Worm (Caenorhabditis elegans) whole organism, early embryonic: ENCODE results near the gene nlp-76.

Experiments
- B0310.2 ChIP-seq: sonication (generic microtip); optimal IDR thresholded peaks from 2 replicates; lab custom pipeline; 2016; ENCODE audit warnings: mild to moderate bottlenecking, missing genetic modification characterization, missing compliant biosample characterization
- F13C5.2 ChIP-seq: sonication (generic microtip); optimal IDR thresholded peaks from 2 replicates; lab custom pipeline; 2017; ENCODE audit warnings: mild to moderate bottlenecking, missing genetic modification characterization, inconsistent platforms, missing compliant biosample characterization
- aly-1 ChIP-seq: sonication (generic microtip); optimal IDR thresholded peaks from 2 replicates; lab custom pipeline; 2016; ENCODE audit warnings: missing genetic modification characterization, missing compliant biosample characterization
- ama-1 ChIP-seq: fragments of 150-350 bp; optimal IDR thresholded peaks from 2 replicates; lab custom pipeline; 2014
- ceh-13 ChIP-seq: fragments of 200-800 bp; sonication (Bioruptor generic); optimal IDR thresholded peaks from 2 replicates; lab custom pipeline; 2018; ENCODE audit warnings: mild to moderate bottlenecking, missing genetic modification characterization, missing compliant biosample characterization
- ceh-36 ChIP-seq: sonication (generic microtip); optimal IDR thresholded peaks from 2 replicates; lab custom pipeline; 2016; ENCODE audit warnings: missing genetic modification characterization, inconsistent platforms, missing compliant biosample characterization
- ets-7 ChIP-seq: sonication (generic microtip); optimal IDR thresholded peaks from 2 replicates; lab custom pipeline; 2016; ENCODE audit warnings: missing genotype, missing genetic modification characterization, missing compliant biosample characterization
- flt-1 ChIP-seq: fragments of 200-800 bp; sonication (Bioruptor generic); IDR thresholded peaks from 2 replicates; pipeline ENCODE4 v1.3.6; 2022; ENCODE audit warnings: missing genetic modification characterization, missing compliant biosample characterization
- hmbx-1 ChIP-seq: sonication (generic microtip); optimal IDR thresholded peaks from 2 replicates; lab custom pipeline; 2016; ENCODE audit warnings: mild to moderate bottlenecking, missing genetic modification characterization, missing compliant biosample characterization
- hmg-4 ChIP-seq: fragments of 200-800 bp; sonication (Bioruptor generic); optimal IDR thresholded peaks from 2 replicates; lab custom pipeline; 2018; ENCODE audit warnings: mild to moderate bottlenecking, missing genetic modification characterization, missing compliant biosample characterization
- hnd-1 ChIP-seq: sonication (generic microtip); optimal IDR thresholded peaks from 2 replicates; lab custom pipeline; 2016; ENCODE audit warnings: missing genetic modification characterization, missing compliant biosample characterization
- pes-1 ChIP-seq: fragments of 200-800 bp; sonication (Bioruptor generic); IDR thresholded peaks from 2 replicates; pipeline ENCODE4 v1.3.6; 2022; ENCODE audit warnings: missing genetic modification reagents, missing genetic modification characterization, missing compliant biosample characterization
- scrt-1 ChIP-seq: fragments of 200-800 bp; sonication (Bioruptor generic); IDR thresholded peaks from 2 replicates; pipeline ENCODE4 v1.3.6; 2022; ENCODE audit warnings: missing genetic modification characterization, missing compliant biosample characterization
- sea-1 ChIP-seq: fragments of 200-800 bp; sonication (Bioruptor generic); conservative IDR thresholded peaks from 2 replicates; pipeline ENCODE4 v1.3.6; 2022; ENCODE audit warnings: missing genetic modification characterization, missing compliant biosample characterization
- tbx-11 ChIP-seq: fragments of 200-800 bp; sonication (Bioruptor generic); IDR thresholded peaks from 2 replicates; pipeline ENCODE4 v1.3.6; 2022; ENCODE audit warnings: missing genetic modification characterization, missing compliant biosample characterization
- tbx-37 ChIP-seq: fragments of 200-800 bp; sonication (Bioruptor generic); conservative IDR thresholded peaks from 2 replicates; pipeline ENCODE4 v1.3.6; 2022; ENCODE audit warnings: missing genetic modification reagents, missing genetic modification characterization, missing compliant biosample characterization
- tra-4 ChIP-seq: sonication (generic microtip); optimal IDR thresholded peaks from 2 replicates; lab custom pipeline; 2017; ENCODE audit warnings: missing genetic modification characterization, missing compliant biosample characterization

The nlp-76 gene

DNA sequence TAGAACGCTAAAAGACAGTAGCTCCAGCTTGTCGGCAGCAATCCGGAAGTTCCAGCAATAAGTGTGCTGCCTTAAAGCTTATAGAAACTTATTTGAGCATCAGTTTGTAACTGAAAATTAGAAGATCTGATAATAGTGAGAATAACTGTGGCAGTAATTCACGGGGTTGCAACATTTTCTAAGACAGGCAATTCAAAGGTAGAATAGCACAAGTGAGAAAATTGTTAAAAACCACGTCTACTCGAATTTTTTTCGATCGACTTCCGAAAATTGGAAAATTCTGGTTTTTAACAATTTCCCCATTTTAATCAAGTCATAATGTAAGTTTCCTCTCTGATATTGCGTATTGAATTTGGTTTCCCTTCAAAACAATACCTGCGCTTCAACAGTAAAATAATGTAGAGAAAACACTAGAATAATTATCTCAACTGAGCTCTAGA lies 29.5 kb upstream of the nlp-76 start:
- TF ChIP-seq tbx-11 = 0 out of 2 replicates have a peak, but pooled peaks have one; percentile 31
- TF ChIP-seq scrt-1 (GFP tag; lab: Robert Waterston, UW) = peak; percentile 37; the same call in 1 of the 2 replicates
- no peak for TF ChIP-seq hmg-4
- TF ChIP-seq sea-1 (GFP tag; lab: Robert Waterston, UW) = no peak; the same call in 1 of the 2 replicates
- TF ChIP-seq tbx-37 (GFP tag; lab: Robert Waterston, UW) = 0 out of 2 replicates have a peak, but pooled peaks have one; percentile 8
- TF ChIP-seq tra-4 = no peak
- TF ChIP-seq ceh-13 (GFP tag; lab: Kevin White, UChicago) = peak; percentile 1
- TF ChIP-seq flt-1 (GFP tag; lab: Robert Waterston, UW) = peak; percentile 31; the same call in 1 of the 2 replicates
- peak; percentile 66 for TF ChIP-seq aly-1 (tag; lab: Kevin White, UChicago)
- TF ChIP-seq B0310.2 (tag; lab: Kevin White, UChicago) = peak; percentile 61
- no peak for TF ChIP-seq hnd-1
- TF ChIP-seq ama-1 (lab: Kevin White, UChicago) = peak; percentile 89

DNA sequence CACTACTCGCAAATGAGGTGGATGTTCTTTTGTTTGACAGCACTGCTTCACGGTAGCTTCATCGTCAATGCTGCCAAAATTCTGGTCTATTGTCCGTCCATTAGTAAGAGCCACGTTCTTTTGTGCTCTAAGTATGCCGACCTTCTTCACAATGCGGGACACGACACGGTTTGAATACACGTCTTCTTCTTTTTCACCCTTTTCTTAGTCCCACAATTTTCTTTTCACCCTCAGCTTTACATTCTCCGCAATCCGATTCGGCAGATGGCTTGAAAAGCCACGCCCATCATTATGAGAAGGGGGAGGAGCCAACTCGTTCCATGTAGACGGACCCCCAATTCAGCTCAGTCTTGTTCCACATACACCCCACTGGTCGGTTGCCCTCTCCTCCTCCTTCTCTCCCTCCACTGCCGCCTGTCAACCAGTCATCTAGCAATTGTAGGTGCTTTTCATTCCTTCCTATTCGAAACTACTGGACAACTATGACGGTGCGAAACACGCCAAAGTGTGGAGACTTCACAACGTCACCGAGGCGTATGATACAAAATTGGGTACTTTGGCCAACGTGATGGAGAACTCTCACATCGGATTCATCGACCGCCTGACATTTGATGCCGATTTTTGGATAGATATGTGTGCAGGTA lies 28.2 kb upstream of the nlp-76 start:
- no peak for TF ChIP-seq B0310.2 (tag; lab: Kevin White, UChicago)
- TF ChIP-seq scrt-1 (GFP tag; lab: Robert Waterston, UW) = 0 out of 2 replicates have a peak, but pooled peaks have one; percentile 39
- peak; percentile 63 for TF ChIP-seq F13C5.2 (tag; lab: Kevin White, UChicago)
- TF ChIP-seq tbx-11 = 0 out of 2 replicates have a peak, but pooled peaks have one; percentile 34
- TF ChIP-seq tbx-37 (GFP tag; lab: Robert Waterston, UW) = no peak
- no peak for TF ChIP-seq tra-4
- peak; percentile 66 for TF ChIP-seq hmg-4
- TF ChIP-seq ceh-13 (GFP tag; lab: Kevin White, UChicago) = no peak
- TF ChIP-seq hmbx-1 (tag; lab: Kevin White, UChicago) = no peak
- TF ChIP-seq ets-7 = no peak
- peak; percentile 18; the same call in 1 of the 2 replicates for TF ChIP-seq pes-1 (GFP tag; lab: Robert Waterston, UW)
- no peak for TF ChIP-seq hnd-1
- TF ChIP-seq ama-1 (lab: Kevin White, UChicago) = peak; percentile 96
- no peak for TF ChIP-seq flt-1 (GFP tag; lab: Robert Waterston, UW)
- no peak for TF ChIP-seq ceh-36 (tag; lab: Kevin White, UChicago)
- no peak for TF ChIP-seq sea-1 (GFP tag; lab: Robert Waterston, UW)
- peak; percentile 71 for TF ChIP-seq aly-1 (tag; lab: Kevin White, UChicago)

DNA sequence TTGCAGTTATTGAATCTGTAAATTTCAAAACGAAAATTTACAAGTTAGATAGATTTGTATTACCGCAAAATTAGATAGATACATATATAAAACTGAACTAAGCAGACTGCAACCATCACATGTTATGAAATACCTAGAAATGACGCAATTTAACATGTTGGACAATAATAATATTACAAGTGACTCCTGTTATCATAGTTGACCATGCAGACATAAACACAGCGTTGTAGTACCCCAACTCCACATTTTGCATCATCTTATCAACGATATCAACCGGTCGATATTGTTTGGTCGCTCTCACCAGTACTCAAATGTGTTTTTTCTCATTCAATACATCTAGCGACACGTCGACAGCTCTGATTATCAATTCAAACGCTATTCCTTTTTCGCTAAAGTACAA lies 27.6 kb upstream of the nlp-76 start, which contains the start of gene ugt-50:
ugt-50 (plus strand) TSS at position 268 of the 400 bp plus-strand sequence.
- TF ChIP-seq ceh-36 (tag; lab: Kevin White, UChicago) (no peak), hmbx-1 (tag; lab: Kevin White, UChicago) (no peak), tra-4 (no peak), tbx-37 (GFP tag; lab: Robert Waterston, UW) (no peak), ceh-13 (GFP tag; lab: Kevin White, UChicago) (no peak), F13C5.2 (tag; lab: Kevin White, UChicago) (no peak), hnd-1 (no peak), ama-1 (lab: Kevin White, UChicago) (no peak), sea-1 (GFP tag; lab: Robert Waterston, UW) (no peak), aly-1 (tag; lab: Kevin White, UChicago) (no peak), ets-7 (no peak), tbx-11 (no peak), scrt-1 (GFP tag; lab: Robert Waterston, UW) (no peak), pes-1 (GFP tag; lab: Robert Waterston, UW) (no peak), B0310.2 (tag; lab: Kevin White, UChicago) (no peak), hmg-4 (no peak), flt-1 (GFP tag; lab: Robert Waterston, UW) (no peak)

DNA sequence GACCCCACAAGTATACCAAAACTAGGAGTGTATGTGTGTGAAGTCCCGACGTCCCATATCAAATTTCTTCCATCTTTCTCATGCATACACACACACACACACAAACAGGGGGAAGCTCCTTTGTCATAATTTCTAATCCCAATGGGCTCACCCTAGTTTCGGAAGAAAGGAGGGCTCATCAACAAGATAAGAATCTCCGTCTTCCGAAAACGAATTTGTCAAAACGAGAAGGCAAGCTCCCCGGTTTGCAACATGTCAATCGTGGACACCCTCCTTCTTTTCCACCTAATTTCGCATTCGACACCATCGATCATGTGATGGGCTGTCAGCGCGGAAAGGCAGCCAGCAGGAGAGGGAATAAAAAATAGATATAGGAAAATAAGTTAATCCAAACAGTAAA lies 26.6 kb upstream of the nlp-76 start:
- no peak for TF ChIP-seq aly-1 (tag; lab: Kevin White, UChicago)
- TF ChIP-seq scrt-1 (GFP tag; lab: Robert Waterston, UW) = no peak
- no peak for TF ChIP-seq F13C5.2 (tag; lab: Kevin White, UChicago)
- no peak for TF ChIP-seq ama-1 (lab: Kevin White, UChicago)

DNA sequence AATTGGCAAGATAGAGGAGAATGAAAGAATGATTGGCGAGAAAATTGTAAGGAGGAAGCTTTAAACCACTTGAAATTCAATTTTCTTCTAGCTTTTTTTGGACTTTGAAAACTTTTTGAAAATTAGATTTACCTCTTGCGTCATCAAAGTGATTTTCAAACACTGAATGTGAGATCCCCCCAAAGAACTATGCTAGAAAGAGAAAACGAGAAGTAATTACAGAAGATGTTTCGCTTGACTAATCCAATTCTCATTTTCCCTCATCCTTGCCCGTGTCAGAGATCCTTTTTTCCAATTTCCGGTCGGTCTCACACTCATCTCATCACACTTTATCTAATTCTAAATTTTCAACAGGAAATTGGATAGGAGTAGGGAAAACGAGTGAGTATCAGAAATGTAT lies 26.2 kb upstream of the nlp-76 start:
- TF ChIP-seq ceh-36 (tag; lab: Kevin White, UChicago) = no peak
- TF ChIP-seq B0310.2 (tag; lab: Kevin White, UChicago) = no peak
- no peak for TF ChIP-seq ets-7
- no peak for TF ChIP-seq pes-1 (GFP tag; lab: Robert Waterston, UW)
- no peak for TF ChIP-seq sea-1 (GFP tag; lab: Robert Waterston, UW)
- no peak for TF ChIP-seq hmg-4
- TF ChIP-seq hmbx-1 (tag; lab: Kevin White, UChicago) = no peak
- no peak for TF ChIP-seq hnd-1
- TF ChIP-seq scrt-1 (GFP tag; lab: Robert Waterston, UW) = no peak
- no peak for TF ChIP-seq F13C5.2 (tag; lab: Kevin White, UChicago)
- no peak for TF ChIP-seq flt-1 (GFP tag; lab: Robert Waterston, UW)
- no peak for TF ChIP-seq tra-4
- no peak for TF ChIP-seq ama-1 (lab: Kevin White, UChicago)
- TF ChIP-seq tbx-11 = no peak

DNA sequence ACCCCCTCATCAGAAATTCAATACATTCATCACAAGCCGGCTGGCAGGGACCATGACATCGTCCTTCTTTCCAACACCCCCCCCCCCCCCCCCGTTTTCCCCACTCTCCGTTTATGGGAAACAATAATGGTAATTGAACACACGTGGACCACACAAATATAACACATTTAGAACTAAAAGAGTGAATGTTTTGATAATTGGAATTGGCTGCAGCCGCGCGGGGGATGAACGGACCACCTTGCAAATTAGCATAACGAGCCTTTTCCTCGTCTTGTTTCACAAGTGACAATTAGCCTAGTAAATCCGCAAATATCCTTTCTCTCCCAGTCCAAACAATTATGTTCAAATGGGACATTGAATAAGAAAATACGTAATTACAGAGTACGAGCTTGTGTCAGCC lies 24.9 kb upstream of the nlp-76 start:
- peak; percentile 59 for TF ChIP-seq hmg-4
- no peak for TF ChIP-seq ama-1 (lab: Kevin White, UChicago)
- TF ChIP-seq ceh-36 (tag; lab: Kevin White, UChicago) = peak; percentile 10

DNA sequence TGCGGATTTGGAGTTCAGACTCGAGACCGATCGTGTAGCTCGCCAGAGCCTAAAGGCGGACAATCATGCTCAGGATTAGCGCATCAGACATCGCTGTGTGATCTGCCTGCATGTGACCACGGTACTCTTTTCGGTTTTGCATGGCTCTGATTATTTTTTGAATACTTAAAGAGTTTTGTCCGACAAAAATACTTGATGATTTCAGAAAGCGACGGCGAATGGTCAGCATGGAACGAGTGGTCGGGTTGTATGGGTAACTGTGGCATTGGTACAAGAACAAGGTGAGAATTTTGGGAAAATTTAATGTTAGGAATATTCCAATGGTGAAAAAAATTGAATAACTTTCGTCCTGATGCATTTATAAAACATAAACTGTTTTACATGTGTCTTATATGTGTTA lies 23.8 kb upstream of the nlp-76 start:
- no peak for TF ChIP-seq tra-4
- TF ChIP-seq pes-1 (GFP tag; lab: Robert Waterston, UW) = no peak
- no peak for TF ChIP-seq aly-1 (tag; lab: Kevin White, UChicago)
- TF ChIP-seq F13C5.2 (tag; lab: Kevin White, UChicago) = no peak
- TF ChIP-seq ceh-13 (GFP tag; lab: Kevin White, UChicago) = no peak
- TF ChIP-seq tbx-37 (GFP tag; lab: Robert Waterston, UW) = no peak
- TF ChIP-seq hmbx-1 (tag; lab: Kevin White, UChicago) = no peak
- no peak for TF ChIP-seq ets-7
- no peak for TF ChIP-seq B0310.2 (tag; lab: Kevin White, UChicago)
- no peak for TF ChIP-seq sea-1 (GFP tag; lab: Robert Waterston, UW)
- no peak for TF ChIP-seq tbx-11
